Worm (Caenorhabditis elegans) whole organism, L4 larva: Measurements from ENCODE around the gene acbp-3.

ENCODE experiments used
- F10B5.3 ChIP-seq: sonication (generic microtip); optimal IDR thresholded peaks from 2 replicates; lab custom pipeline; 2016; ENCODE audit warnings: mild to moderate bottlenecking, missing genetic modification characterization, missing compliant biosample characterization
- F44E2.7 ChIP-seq: fragments of 200-800 bp; sonication (Bioruptor generic); IDR thresholded peaks from 2 replicates; pipeline ENCODE4 v2.1.2; 2022; ENCODE audit warnings: missing genetic modification characterization, missing compliant biosample characterization
- T20F7.1 ChIP-seq: fragments of 200-800 bp; sonication (Bioruptor generic); optimal IDR thresholded peaks from 2 replicates; lab custom pipeline; 2018; ENCODE audit warnings: mild to moderate bottlenecking, missing genetic modification characterization, missing compliant biosample characterization
- Y75B8A.6 ChIP-seq: fragments of 200-800 bp; sonication (Bioruptor generic); IDR thresholded peaks from 2 replicates; pipeline ENCODE4 v1.3.6; 2022; ENCODE audit warnings: missing genetic modification reagents, missing genetic modification characterization, missing compliant biosample characterization
- aha-1 ChIP-seq: fragments of 150-350 bp; peaks from one replicate; lab custom pipeline; 2014; ENCODE audit warnings: missing biosample characterization, missing genetic modification characterization
- attf-4 ChIP-seq: sonication (generic microtip); optimal IDR thresholded peaks from 3 replicates; lab custom pipeline; 2017; ENCODE audit warnings: missing biosample characterization, missing genetic modification characterization
- ceh-62 ChIP-seq: sonication (generic microtip); optimal IDR thresholded peaks from 2 replicates; lab custom pipeline; 2017; ENCODE audit warnings: missing biosample characterization, missing genetic modification characterization
- ceh-82 ChIP-seq: sonication (generic microtip); optimal IDR thresholded peaks from 2 replicates; lab custom pipeline; 2017; ENCODE audit warnings: missing biosample characterization, missing genetic modification characterization
- ctbp-1 ChIP-seq: fragments of 200-800 bp; sonication (Bioruptor generic); IDR thresholded peaks from 2 replicates; pipeline ENCODE4 v1.3.6; 2022; ENCODE audit warnings: missing genetic modification reagents, missing genetic modification characterization, missing compliant biosample characterization
- daf-12 ChIP-seq: fragments of 150-350 bp; optimal IDR thresholded peaks from 2 replicates; lab custom pipeline; 2014; ENCODE audit warnings: missing biosample characterization, missing genetic modification reagents, missing genetic modification characterization
- daf-16 ChIP-seq, 3 experiments: sonication (generic microtip); optimal IDR thresholded peaks; 2 replicates each; lab custom pipeline; 2016 to 2017; ENCODE audit warnings: missing genetic modification characterization in 3 of 3, missing genetic modification reagents in 3 of 3, mild to moderate bottlenecking in 2 of 3, missing compliant biosample characterization in 2 of 3, missing biosample characterization in 1 of 3, moderate library complexity in 1 of 3
- daf-8 ChIP-seq: fragments of 200-800 bp; sonication (Bioruptor generic); IDR thresholded peaks from 2 replicates; pipeline ENCODE4 v1.3.6; 2022; ENCODE audit warnings: missing genetic modification characterization, missing compliant biosample characterization
- dmd-6 ChIP-seq: fragments of 200-800 bp; sonication (Bioruptor generic); IDR thresholded peaks from 2 replicates; pipeline ENCODE4 v1.3.6; 2022; ENCODE audit warnings: missing genetic modification reagents, missing genetic modification characterization, missing compliant biosample characterization
- fos-1 ChIP-seq: fragments of 150-350 bp; optimal IDR thresholded peaks from 2 replicates; lab custom pipeline; 2014; ENCODE audit warnings: missing biosample characterization, missing genetic modification characterization
- gei-8 ChIP-seq: fragments of 200-800 bp; sonication (Bioruptor generic); optimal IDR thresholded peaks from 2 replicates; lab custom pipeline; 2018; ENCODE audit warnings: mild to moderate bottlenecking, missing genetic modification characterization, missing compliant biosample characterization
- hlh-11 ChIP-seq: fragments of 200-800 bp; sonication (Bioruptor generic); optimal IDR thresholded peaks from 2 replicates; lab custom pipeline; 2018; ENCODE audit warnings: mild to moderate bottlenecking, missing genetic modification characterization, missing compliant biosample characterization
- hlh-30 ChIP-seq: sonication (generic microtip); optimal IDR thresholded peaks from 2 replicates; lab custom pipeline; 2017; ENCODE audit warnings: antibody characterized with exemption, mild to moderate bottlenecking, missing genetic modification characterization, missing compliant biosample characterization; ENCODE audit not compliant: insufficient read depth
- jun-1 ChIP-seq: fragments of 150-350 bp; optimal IDR thresholded peaks from 2 replicates; lab custom pipeline; 2014; ENCODE audit warnings: missing biosample characterization, missing genetic modification reagents, missing genetic modification characterization
- lin-13 ChIP-seq: fragments of 150-350 bp; optimal IDR thresholded peaks from 2 replicates; lab custom pipeline; 2014; ENCODE audit warnings: missing biosample characterization, missing genetic modification reagents, missing genetic modification characterization
- lin-39 ChIP-seq: fragments of 150-350 bp; optimal IDR thresholded peaks from 2 replicates; lab custom pipeline; 2014; ENCODE audit warnings: missing biosample characterization, missing genetic modification reagents, missing genetic modification characterization
- lsy-2 ChIP-seq, 2 experiments: fragments of 150-350 bp in 1 of 2; sonication (generic microtip) in 1 of 2; optimal IDR thresholded peaks; 2 replicates each; lab custom pipeline; 2014 to 2017; ENCODE audit warnings: missing biosample characterization in 2 of 2, missing genetic modification characterization in 2 of 2
- madf-5 ChIP-seq, 2 experiments: fragments of 200-800 bp; sonication (Bioruptor generic); IDR thresholded peaks; 2 replicates each; pipeline ENCODE4 v1.3.6; 2022; ENCODE audit warnings: missing compliant biosample characterization in 2 of 2, missing genetic modification characterization in 2 of 2
- mdl-1 ChIP-seq, 2 experiments: fragments of 150-350 bp in 1 of 2; sonication (generic microtip) in 1 of 2; optimal IDR thresholded peaks; 2 replicates each; lab custom pipeline; 2014 to 2017; ENCODE audit warnings: missing biosample characterization in 2 of 2, missing genetic modification characterization in 2 of 2
- mxl-2 ChIP-seq: fragments of 200-800 bp; sonication (Bioruptor generic); conservative IDR thresholded peaks from 2 replicates; pipeline ENCODE4 v1.3.6; 2022; ENCODE audit warnings: missing genetic modification reagents, missing genetic modification characterization, missing compliant biosample characterization
- mxl-3 ChIP-seq: fragments of 200-800 bp; sonication (Bioruptor generic); optimal IDR thresholded peaks from 2 replicates; lab custom pipeline; 2018; ENCODE audit warnings: mild to moderate bottlenecking, missing genetic modification characterization, missing compliant biosample characterization
- nhr-10 ChIP-seq: fragments of 150-350 bp; optimal IDR thresholded peaks from 2 replicates; lab custom pipeline; 2014; ENCODE audit warnings: missing biosample characterization, missing genetic modification characterization
- nhr-25 ChIP-seq: sonication (generic microtip); optimal IDR thresholded peaks from 2 replicates; lab custom pipeline; 2017; ENCODE audit warnings: missing genetic modification characterization, mild to moderate bottlenecking, missing compliant biosample characterization, antibody characterized with exemption, moderate library complexity, borderline replicate concordance; ENCODE audit not compliant: insufficient read depth
- nhr-28 ChIP-seq: fragments of 150-350 bp; optimal IDR thresholded peaks from 2 replicates; lab custom pipeline; 2014; ENCODE audit warnings: missing biosample characterization, missing genetic modification characterization
- nhr-6 ChIP-seq: fragments of 150-350 bp; optimal IDR thresholded peaks from 2 replicates; lab custom pipeline; 2014; ENCODE audit warnings: missing biosample characterization, missing genetic modification characterization
- nhr-76 ChIP-seq: fragments of 150-350 bp; optimal IDR thresholded peaks from 2 replicates; lab custom pipeline; 2014; ENCODE audit warnings: missing biosample characterization, missing genetic modification characterization
- pha-4 ChIP-seq, 2 experiments: fragments of 150-350 bp in 1 of 2; fragments of 200-800 bp in 1 of 2; sonication (Bioruptor generic) in 1 of 2; IDR thresholded peaks in 1 of 2; optimal IDR thresholded peaks in 1 of 2; 2 replicates each; pipeline versions ENCODE4 v1.3.6 to Lab custom; 2014 to 2022; ENCODE audit warnings: missing genetic modification characterization in 2 of 2, missing genetic modification reagents in 2 of 2, missing biosample characterization in 1 of 2, missing compliant biosample characterization in 1 of 2
- php-3 ChIP-seq: fragments of 200-800 bp; sonication (Bioruptor generic); IDR thresholded peaks from 2 replicates; pipeline ENCODE4 v1.3.6; 2022; ENCODE audit warnings: missing genetic modification reagents, missing genetic modification characterization, missing compliant biosample characterization
- pqm-1 ChIP-seq: sonication (generic microtip); optimal IDR thresholded peaks from 2 replicates; lab custom pipeline; 2017; ENCODE audit warnings: missing biosample characterization, missing genetic modification characterization
- rbr-2 ChIP-seq: sonication (generic microtip); optimal IDR thresholded peaks from 2 replicates; lab custom pipeline; 2016; ENCODE audit warnings: missing genotype, missing genetic modification characterization, missing compliant biosample characterization
- saeg-2 ChIP-seq: fragments of 200-800 bp; sonication (Bioruptor generic); IDR thresholded peaks from 2 replicates; pipeline ENCODE4 v1.3.6; 2022; ENCODE audit warnings: missing genetic modification reagents, missing genetic modification characterization, missing compliant biosample characterization
- snpc-1.2 ChIP-seq: fragments of 200-800 bp; sonication (Bioruptor generic); IDR thresholded peaks from 2 replicates; pipeline ENCODE4 v1.3.6; 2022; ENCODE audit warnings: missing genetic modification reagents, missing genetic modification characterization, missing compliant biosample characterization
- zag-1 ChIP-seq: fragments of 150-350 bp; optimal IDR thresholded peaks from 2 replicates; lab custom pipeline; 2014; ENCODE audit warnings: missing biosample characterization, missing genetic modification characterization
- zfp-2 ChIP-seq: sonication (generic microtip); optimal IDR thresholded peaks from 2 replicates; lab custom pipeline; 2016; ENCODE audit warnings: mild to moderate bottlenecking, missing genetic modification characterization, missing compliant biosample characterization

The acbp-3 gene

ce11 chrX:10927136-10927535 lies 24.1 kb downstream of the acbp-3 start:
- TF ChIP-seq mxl-2 (GFP tag; lab: Robert Waterston, UW) (no peak), daf-16 (GFP tag; optimal IDR thresholded peaks at IDR 0.05; lab: Kevin White, UChicago) (no peak), daf-16 (tag; optimal IDR thresholded peaks at IDR 0.05; lab: Kevin White, UChicago) (no peak), F44E2.7 (GFP tag; lab: Robert Waterston, UW) (no peak), nhr-10 (no peak), daf-12 (tag; lab: Kevin White, UChicago) (no peak), gei-8 (no peak), zag-1 (tag; lab: Kevin White, UChicago) (no peak), ceh-62 (tag; lab: Kevin White, UChicago) (no peak), fos-1 (tag; lab: Kevin White, UChicago) (no peak), Y75B8A.6 (no peak), nhr-76 (no peak), saeg-2 (GFP tag; lab: Robert Waterston, UW) (no peak), mxl-3 (GFP tag; lab: Kevin White, UChicago) (no peak), hlh-30 (tag; lab: Kevin White, UChicago) (no peak), pha-4 (GFP tag; IDR thresholded peaks at IDR 0.05; lab: Robert Waterston, UW) (no peak), pha-4 (tag; optimal IDR thresholded peaks at IDR 0.05; lab: Kevin White, UChicago) (no peak), T20F7.1 (no peak), lsy-2 (tag; optimal IDR thresholded peaks at IDR 0.05; lab: Kevin White, UChicago) (no peak), F10B5.3 (no peak), lin-13 (GFP tag; lab: Kevin White, UChicago) (no peak)

- peak; percentile 47 for TF ChIP-seq aha-1 (tag; lab: Kevin White, UChicago)
- TF ChIP-seq hlh-11 (tag; lab: Kevin White, UChicago), result peak; percentile 27
- no peak for TF ChIP-seq daf-16 (GFP tag; optimal IDR thresholded peaks at IDR 0.05; lab: Kevin White, UChicago)
- TF ChIP-seq daf-16 (tag; optimal IDR thresholded peaks at IDR 0.05; lab: Kevin White, UChicago), result no peak
- TF ChIP-seq nhr-28 (tag; lab: Kevin White, UChicago), result peak; percentile 42
- TF ChIP-seq pqm-1 (tag; lab: Kevin White, UChicago), result peak; percentile 30
- TF ChIP-seq dmd-6 (GFP tag; lab: Robert Waterston, UW), result 0 out of 2 replicates have a peak, but pooled peaks have one; percentile 12
- TF ChIP-seq snpc-1.2 (GFP tag; lab: Robert Waterston, UW), result no peak
Measured at ce11 chrX:10928948-10929563, 26.0 kb downstream of the acbp-3 start, which contains the start of gene dgn-1. Gene dgn-1 (minus strand): TSS chrX:10928998.

- TF ChIP-seq mdl-1 (tag; optimal IDR thresholded peaks at IDR 0.05; lab: Kevin White, UChicago) (no peak), rbr-2 (tag; lab: Kevin White, UChicago) (no peak), madf-5 (GFP tag; IDR thresholded peaks at IDR 0.05; lab: Robert Waterston, UW) (no peak), hlh-11 (tag; lab: Kevin White, UChicago) (no peak), php-3 (GFP tag; lab: Robert Waterston, UW) (no peak), ceh-82 (no peak), F10B5.3 (no peak), lin-39 (no peak), Y75B8A.6 (no peak), daf-8 (GFP tag; lab: Robert Waterston, UW) (no peak), daf-12 (tag; lab: Kevin White, UChicago) (no peak), lsy-2 (tag; optimal IDR thresholded peaks at IDR 0.05; lab: Kevin White, UChicago) (no peak), zfp-2 (no peak), attf-4 (tag; lab: Kevin White, UChicago) (no peak), pha-4 (GFP tag; IDR thresholded peaks at IDR 0.05; lab: Robert Waterston, UW) (no peak), pha-4 (tag; optimal IDR thresholded peaks at IDR 0.05; lab: Kevin White, UChicago) (no peak), jun-1 (no peak), ctbp-1 (no peak), nhr-25 (tag; lab: Kevin White, UChicago) (no peak), nhr-6 (no peak)
Measured at ce11 chrX:10932087-10932486, 29.0 kb downstream of the acbp-3 start.
